Worm (Caenorhabditis elegans): Measurements from ENCODE around the gene str-77.

The str-77 gene

ce11 chrV:17767768-17768167 is 49.0 kb downstream of the str-77 start:
- TF ChIP-seq lin-35 (GFP tag; optimal IDR thresholded peaks at IDR 0.05) (no peak), tbp1 (GFP tag; optimal IDR thresholded peaks at IDR 0.05) (peak; percentile 74), ceh-100 (GFP tag; IDR thresholded peaks at IDR 0.05) (no peak), Y79H2A.3 (GFP tag; conservative IDR thresholded peaks at IDR 0.05) (no peak), B0336.3 (GFP tag; IDR thresholded peaks at IDR 0.05) (no peak), madf-10 (tag; optimal IDR thresholded peaks at IDR 0.05) (no peak), ztf-18 (tag; optimal IDR thresholded peaks at IDR 0.05) (no peak), F57C9.4 (tag; optimal IDR thresholded peaks at IDR 0.05) (no peak), lin-26 (GFP tag; IDR thresholded peaks at IDR 0.05) (0 out of 2 replicates have a peak, but pooled peaks have one; percentile 32), rpc-1 (optimal IDR thresholded peaks at IDR 0.05) (no peak), rpc-1 (tag; optimal IDR thresholded peaks at IDR 0.05) (peak; percentile 61), B0019.2 (GFP tag; conservative IDR thresholded peaks at IDR 0.05) (no peak), mel-28 (tag; optimal IDR thresholded peaks at IDR 0.05; ENCODE audit: borderline replicate concordance) (no peak), hsf-1 (GFP tag; IDR thresholded peaks at IDR 0.05) (no peak), B0261.1 (tag; optimal IDR thresholded peaks at IDR 0.05) (peak; percentile 29), F33H1.4 (GFP tag; IDR thresholded peaks at IDR 0.05) (no peak)

Data from whole organism, young adult.